Fruit fly (Drosophila melanogaster): ENCODE results near the gene chm.

chm gene

dm6 chr2L:7424907-7425689 lies 12.9 kb downstream of the chm start (continued):
- no peak for TF ChIP-seq CG15479 (GFP tag; optimal IDR thresholded peaks at IDR 0.05)
- no peak for TF ChIP-seq CG1602 (GFP tag; optimal IDR thresholded peaks at IDR 0.05)
- peak; percentile 58 for TF ChIP-seq CG30403 (GFP tag; optimal IDR thresholded peaks at IDR 0.05)
- peak; percentile 84 for TF ChIP-seq al (GFP tag; IDR thresholded peaks at IDR 0.05)
- TF ChIP-seq Nf-YB (GFP tag; optimal IDR thresholded peaks at IDR 0.05): no peak
- TF ChIP-seq Trl (optimal IDR thresholded peaks at IDR 0.05): peak; percentile 52 to 85
- TF ChIP-seq Trl (GFP tag; optimal IDR thresholded peaks at IDR 0.05): peak; percentile 42
- TF ChIP-seq yki (optimal IDR thresholded peaks at IDR 0.05): no peak
- peak; percentile 91 for TF ChIP-seq zfh2 (GFP tag; optimal IDR thresholded peaks at IDR 0.05)
- TF ChIP-seq CG7839 (tag; optimal IDR thresholded peaks at IDR 0.05): peak; percentile 61
- TF ChIP-seq schlank (tag; optimal IDR thresholded peaks at IDR 0.05): peak; percentile 84
- TF ChIP-seq CG11093 (GFP tag; IDR thresholded peaks at IDR 0.05): no peak
- peak; percentile 12 for TF ChIP-seq zen (tag; optimal IDR thresholded peaks at IDR 0.05)
- TF ChIP-seq wek (GFP tag; optimal IDR thresholded peaks at IDR 0.05): no peak
- TF ChIP-seq CG32532 (GFP tag; IDR thresholded peaks at IDR 0.05): peak; percentile 93
- peak; percentile 95 for TF ChIP-seq slbo (GFP tag; IDR thresholded peaks at IDR 0.05)
- peak; percentile 55 for TF ChIP-seq D19B (GFP tag; optimal IDR thresholded peaks at IDR 0.05)
- TF ChIP-seq chif (GFP tag; optimal IDR thresholded peaks at IDR 0.05): peak in 1 of 2 experiments; percentile 35
- peak; percentile 95 for TF ChIP-seq Rfx (GFP tag; IDR thresholded peaks at IDR 0.05)
- TF ChIP-seq CG15601 (tag; optimal IDR thresholded peaks at IDR 0.05): no peak
- peak; percentile 50; the same call in 1 of the 2 replicates for TF ChIP-seq ham (GFP tag; IDR thresholded peaks at IDR 0.05)
- TF ChIP-seq Hmx (GFP tag; optimal IDR thresholded peaks at IDR 0.05): no peak
- peak; percentile 45 for TF ChIP-seq unpg (GFP tag; optimal IDR thresholded peaks at IDR 0.05)
- TF ChIP-seq CG1647 (GFP tag; optimal IDR thresholded peaks at IDR 0.05): peak; percentile 15
- TF ChIP-seq gcm (GFP tag; optimal IDR thresholded peaks at IDR 0.05): no peak
- TF ChIP-seq h (optimal IDR thresholded peaks at IDR 0.05): no peak
- no peak for TF ChIP-seq CG11723 (GFP tag; optimal IDR thresholded peaks at IDR 0.05)
- no peak for TF ChIP-seq BEAF-32 (GFP tag; optimal IDR thresholded peaks at IDR 0.05)
- TF ChIP-seq cato (GFP tag; optimal IDR thresholded peaks at IDR 0.05; ENCODE audit: borderline replicate concordance): no peak
- peak; percentile 87 for TF ChIP-seq CG18599 (GFP tag; optimal IDR thresholded peaks at IDR 0.05)
- peak; percentile 50 for TF ChIP-seq Dad (GFP tag; optimal IDR thresholded peaks at IDR 0.05)
- no peak for TF ChIP-seq Ssrp (tag; optimal IDR thresholded peaks at IDR 0.05)
- no peak for TF ChIP-seq CG3726 (GFP tag; IDR thresholded peaks at IDR 0.05)
- TF ChIP-seq sug (tag; optimal IDR thresholded peaks at IDR 0.05): peak; percentile 42
- no peak for TF ChIP-seq Scr (GFP tag; IDR thresholded peaks at IDR 0.05; ENCODE audit: partially characterized antibody)
- no peak for TF ChIP-seq Nf-YA (GFP tag; IDR thresholded peaks at IDR 0.05)
- peak; percentile 59 for TF ChIP-seq maf-S (GFP tag; optimal IDR thresholded peaks at IDR 0.05)
- peak; percentile 51 for TF ChIP-seq org-1 (GFP tag; optimal IDR thresholded peaks at IDR 0.05)
- peak; percentile 75 for TF ChIP-seq caup (GFP tag; optimal IDR thresholded peaks at IDR 0.05; ENCODE audit: severe bottlenecking)
- TF ChIP-seq fd64A (GFP tag; optimal IDR thresholded peaks at IDR 0.05): no peak
- peak; percentile 39 for TF ChIP-seq NK7.1 (GFP tag; optimal IDR thresholded peaks at IDR 0.05)
- peak; percentile 78 for TF ChIP-seq CHES-1-like (GFP tag; optimal IDR thresholded peaks at IDR 0.05)
- TF ChIP-seq toy (GFP tag; IDR thresholded peaks at IDR 0.05): peak; percentile 74; the same call in 1 of the 2 replicates
- TF ChIP-seq Dip2 (GFP tag; IDR thresholded peaks at IDR 0.05): no peak
- TF ChIP-seq otp (GFP tag; IDR thresholded peaks at IDR 0.05): no peak
- TF ChIP-seq eyg (GFP tag; optimal IDR thresholded peaks at IDR 0.05): peak; percentile 26
- TF ChIP-seq kay (GFP tag; optimal IDR thresholded peaks at IDR 0.05): peak; percentile 40
- TF ChIP-seq CG13894 (tag; optimal IDR thresholded peaks at IDR 0.05): peak; percentile 29
- TF ChIP-seq pita (GFP tag; optimal IDR thresholded peaks at IDR 0.05): no peak
- peak; percentile 34 for TF ChIP-seq CG3995 (GFP tag; optimal IDR thresholded peaks at IDR 0.05)

Data from whole organism, embryonic.